Worm (Caenorhabditis elegans): ENCODE measurements around the gene Y37D8A.29.

The Y37D8A.29 gene

DNA sequence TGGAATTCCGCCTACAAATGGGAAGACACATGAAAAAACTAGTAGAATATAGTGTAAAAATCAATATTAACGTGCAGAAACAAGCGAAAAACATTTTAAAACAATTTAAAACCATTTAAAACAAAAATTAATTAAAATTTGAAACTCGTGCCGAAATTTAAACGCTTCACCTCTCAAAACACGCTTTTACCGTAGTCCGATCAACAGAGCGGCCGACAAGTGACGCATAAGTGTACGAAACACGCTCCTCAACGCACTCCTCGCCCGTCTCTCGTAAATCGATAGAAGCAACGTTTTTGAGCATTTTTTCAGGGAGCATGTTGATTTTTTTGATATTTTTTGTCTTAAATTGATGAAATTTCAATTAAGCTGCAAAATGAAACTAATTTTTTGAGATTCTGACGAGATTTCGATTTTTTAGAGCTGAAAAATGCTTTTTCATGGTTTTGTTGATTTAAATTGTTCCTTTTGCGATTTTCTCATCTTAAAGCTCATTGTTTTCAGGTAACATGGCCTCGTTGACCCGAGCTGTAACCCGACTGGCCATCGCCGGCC, 13.6 kb upstream of the Y37D8A.29 start, which contains the start of gene cox-5A (continued):
- TF ChIP-seq snpc-1.2 (GFP tag; IDR thresholded peaks at IDR 0.05) (peak; percentile 88), T20F7.1 (GFP tag; optimal IDR thresholded peaks at IDR 0.05) (no peak), tag-97 (GFP tag; IDR thresholded peaks at IDR 0.05) (0 out of 2 replicates have a peak, but pooled peaks have one; percentile 59), nhr-76 (tag; optimal IDR thresholded peaks at IDR 0.05) (peak; percentile 81), dve-1 (tag; optimal IDR thresholded peaks at IDR 0.05; ENCODE audit: insufficient read depth) (peak; percentile 100), unc-62 (GFP tag; optimal IDR thresholded peaks at IDR 0.05 in 1 of 2) (peak in 1 of 2 experiments; percentile 100), unc-62 (tag; optimal IDR thresholded peaks at IDR 0.05) (no peak), nhr-102 (tag; optimal IDR thresholded peaks at IDR 0.05) (peak; percentile 98), ZK337.2 (GFP tag; IDR thresholded peaks at IDR 0.05) (peak; percentile 77), egl-43 (GFP tag; IDR thresholded peaks at IDR 0.05) (peak; percentile 97), zip-2 (tag; optimal IDR thresholded peaks at IDR 0.05) (peak; percentile 92), lin-39 (tag; optimal IDR thresholded peaks at IDR 0.05) (peak; percentile 2), aha-1 (tag) (peak; percentile 100), unc-130 (GFP tag; optimal IDR thresholded peaks at IDR 0.05) (peak; percentile 95), R02D3.7 (tag; optimal IDR thresholded peaks at IDR 0.05) (peak; percentile 43), mxl-3 (GFP tag; optimal IDR thresholded peaks at IDR 0.05) (peak; percentile 90), fkh-10 (GFP tag; optimal IDR thresholded peaks at IDR 0.05) (peak; percentile 99), madf-5 (GFP tag; IDR thresholded peaks at IDR 0.05) (peak; percentile 72 to 74; a peak in 2 of 4 replicates), ama-1 (optimal IDR thresholded peaks at IDR 0.05) (peak; percentile 94), saeg-2 (GFP tag; IDR thresholded peaks at IDR 0.05) (peak; percentile 97), set-16 (GFP tag; IDR thresholded peaks at IDR 0.05) (peak; percentile 63), lin-13 (GFP tag; optimal IDR thresholded peaks at IDR 0.05) (peak; percentile 99), aly-2 (tag; optimal IDR thresholded peaks at IDR 0.05) (no peak), attf-4 (tag; optimal IDR thresholded peaks at IDR 0.05) (peak; percentile 54), arid-1 (GFP tag; conservative IDR thresholded peaks at IDR 0.05) (peak; percentile 98), ceh-28 (tag; optimal IDR thresholded peaks at IDR 0.05) (peak; percentile 95), Y75B8A.6 (GFP tag; IDR thresholded peaks at IDR 0.05) (peak; percentile 94), ceh-62 (tag; optimal IDR thresholded peaks at IDR 0.05) (peak; percentile 26), gei-8 (GFP tag; optimal IDR thresholded peaks at IDR 0.05) (peak; percentile 68), jun-1 (tag; optimal IDR thresholded peaks at IDR 0.05) (peak; percentile 97), zfp-3 (GFP tag; conservative IDR thresholded peaks at IDR 0.05) (peak; percentile 99), mdl-1 (tag; optimal IDR thresholded peaks at IDR 0.05) (peak; percentile 47 to 91), mdt-29 (GFP tag; IDR thresholded peaks at IDR 0.05) (peak; percentile 96), vab-7 (GFP tag; IDR thresholded peaks at IDR 0.05) (peak; percentile 97), nhr-10 (tag; optimal IDR thresholded peaks at IDR 0.05) (peak; percentile 88), lsy-2 (tag; optimal IDR thresholded peaks at IDR 0.05) (peak; percentile 100), tra-1 (GFP tag; IDR thresholded peaks at IDR 0.05) (peak; percentile 96), F44E2.7 (GFP tag; IDR thresholded peaks at IDR 0.05) (peak; percentile 92; the same call in 1 of the 2 replicates), ztf-11 (tag; optimal IDR thresholded peaks at IDR 0.05) (no peak), ceh-32 (tag; optimal IDR thresholded peaks at IDR 0.05; ENCODE audit: poor library complexity) (peak; percentile 85), ztf-7 (tag; optimal IDR thresholded peaks at IDR 0.05) (peak; percentile 95), daf-8 (GFP tag; IDR thresholded peaks at IDR 0.05) (no peak), T26A8.4 (GFP tag; IDR thresholded peaks at IDR 0.05) (peak; percentile 99), nhr-111 (GFP tag; optimal IDR thresholded peaks at IDR 0.05) (peak; percentile 63), mep-1 (tag; optimal IDR thresholded peaks at IDR 0.05) (peak; percentile 99), egl-27 (tag; optimal IDR thresholded peaks at IDR 0.05) (no peak), duxl-1 (tag; optimal IDR thresholded peaks at IDR 0.05; ENCODE audit: poor library complexity) (peak; percentile 97), F10B5.3 (tag; optimal IDR thresholded peaks at IDR 0.05) (peak; percentile 95), hlh-30 (tag; optimal IDR thresholded peaks at IDR 0.05; ENCODE audit: insufficient read depth) (peak; percentile 98), php-3 (GFP tag; IDR thresholded peaks at IDR 0.05) (peak; percentile 93), ces-1 (GFP tag; optimal IDR thresholded peaks at IDR 0.05) (peak; percentile 89)
